Worm (Caenorhabditis elegans) whole organism, early embryonic: Measurements from ENCODE around the gene F55C5.17.

Source experiments
- F13C5.2 ChIP-seq: sonication (generic microtip); optimal IDR thresholded peaks from 2 replicates; lab custom pipeline; 2017; ENCODE audit warnings: mild to moderate bottlenecking, missing genetic modification characterization, inconsistent platforms, missing compliant biosample characterization
- aly-1 ChIP-seq: sonication (generic microtip); optimal IDR thresholded peaks from 2 replicates; lab custom pipeline; 2016; ENCODE audit warnings: missing genetic modification characterization, missing compliant biosample characterization
- ama-1 ChIP-seq: fragments of 150-350 bp; optimal IDR thresholded peaks from 2 replicates; lab custom pipeline; 2014
- ceh-36 ChIP-seq: sonication (generic microtip); optimal IDR thresholded peaks from 2 replicates; lab custom pipeline; 2016; ENCODE audit warnings: missing genetic modification characterization, inconsistent platforms, missing compliant biosample characterization
- flt-1 ChIP-seq: fragments of 200-800 bp; sonication (Bioruptor generic); IDR thresholded peaks from 2 replicates; pipeline ENCODE4 v1.3.6; 2022; ENCODE audit warnings: missing genetic modification characterization, missing compliant biosample characterization
- hmg-4 ChIP-seq: fragments of 200-800 bp; sonication (Bioruptor generic); optimal IDR thresholded peaks from 2 replicates; lab custom pipeline; 2018; ENCODE audit warnings: mild to moderate bottlenecking, missing genetic modification characterization, missing compliant biosample characterization
- hnd-1 ChIP-seq: sonication (generic microtip); optimal IDR thresholded peaks from 2 replicates; lab custom pipeline; 2016; ENCODE audit warnings: missing genetic modification characterization, missing compliant biosample characterization
- pes-1 ChIP-seq: fragments of 200-800 bp; sonication (Bioruptor generic); IDR thresholded peaks from 2 replicates; pipeline ENCODE4 v1.3.6; 2022; ENCODE audit warnings: missing genetic modification reagents, missing genetic modification characterization, missing compliant biosample characterization
- sea-1 ChIP-seq: fragments of 200-800 bp; sonication (Bioruptor generic); conservative IDR thresholded peaks from 2 replicates; pipeline ENCODE4 v1.3.6; 2022; ENCODE audit warnings: missing genetic modification characterization, missing compliant biosample characterization
- tbx-11 ChIP-seq: fragments of 200-800 bp; sonication (Bioruptor generic); IDR thresholded peaks from 2 replicates; pipeline ENCODE4 v1.3.6; 2022; ENCODE audit warnings: missing genetic modification characterization, missing compliant biosample characterization
- tbx-37 ChIP-seq: fragments of 200-800 bp; sonication (Bioruptor generic); conservative IDR thresholded peaks from 2 replicates; pipeline ENCODE4 v1.3.6; 2022; ENCODE audit warnings: missing genetic modification reagents, missing genetic modification characterization, missing compliant biosample characterization
- tra-4 ChIP-seq: sonication (generic microtip); optimal IDR thresholded peaks from 2 replicates; lab custom pipeline; 2017; ENCODE audit warnings: missing genetic modification characterization, missing compliant biosample characterization

- TF ChIP-seq flt-1 (GFP tag; lab: Robert Waterston, UW) = no peak
- no peak for TF ChIP-seq ama-1 (lab: Kevin White, UChicago)
- no peak for TF ChIP-seq hnd-1 (tag; lab: Kevin White, UChicago)
- no peak for TF ChIP-seq aly-1 (tag; lab: Kevin White, UChicago)
- TF ChIP-seq ceh-36 = no peak
- no peak for TF ChIP-seq tbx-37 (GFP tag; lab: Robert Waterston, UW)
- TF ChIP-seq pes-1 (GFP tag; lab: Robert Waterston, UW) = no peak
- TF ChIP-seq tbx-11 = no peak
- TF ChIP-seq F13C5.2 = no peak
- TF ChIP-seq sea-1 = no peak
- no peak for TF ChIP-seq tra-4 (tag; lab: Kevin White, UChicago)
- TF ChIP-seq hmg-4 (GFP tag; lab: Kevin White, UChicago) = no peak
Observed at ce11 chrV:12337894-12338293, 35.6 kb downstream of the F55C5.17 start, which contains the start of gene twk-13.
